Fruit fly (Drosophila melanogaster) whole organism, larva: ENCODE results near the gene Galphaf.

Source experiments
- noc ChIP-seq: fragments of 200-800 bp; sonication (Bioruptor generic); optimal IDR thresholded peaks from 3 replicates; lab custom pipeline; 2019; ENCODE audit warnings: missing biosample characterization, mild to moderate bottlenecking, missing genetic modification characterization, moderate library complexity

The Galphaf gene

dm6 chr3L:16698089-16698488, 30.4 kb upstream of the Galphaf start:
- TF ChIP-seq noc (tag; lab: Kevin White, UChicago) = no peak

- TF ChIP-seq noc (tag; lab: Kevin White, UChicago) = peak; percentile 51
These were observed 29.3 kb upstream of the Galphaf start for dm6 chr3L:16697069-16697468.

- TF ChIP-seq noc (tag; lab: Kevin White, UChicago) = peak; percentile 10
These were observed 27.5 kb upstream of the Galphaf start for dm6 chr3L:16695076-16695847.

DNA sequence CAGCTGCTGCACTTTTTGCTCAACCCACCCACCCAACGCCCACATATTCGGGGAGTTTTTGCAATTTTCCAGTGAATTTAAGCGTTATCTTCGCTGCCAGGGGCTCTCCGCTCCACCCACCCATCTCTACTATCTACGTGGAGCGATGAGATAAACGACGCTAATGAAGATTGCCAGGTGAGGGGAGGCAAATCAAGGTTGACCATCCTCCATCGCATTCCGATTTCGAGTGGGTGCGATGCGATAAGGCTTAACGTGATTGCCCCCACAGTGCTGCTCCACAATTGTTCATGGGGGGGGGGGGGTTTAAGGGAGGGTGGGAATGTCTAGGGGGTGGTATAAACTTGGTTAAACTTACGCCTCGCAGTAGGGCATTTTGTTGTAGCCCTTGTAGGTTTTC, 26.1 kb upstream of the Galphaf start:
- peak; percentile 56 for TF ChIP-seq noc (tag; lab: Kevin White, UChicago)

DNA sequence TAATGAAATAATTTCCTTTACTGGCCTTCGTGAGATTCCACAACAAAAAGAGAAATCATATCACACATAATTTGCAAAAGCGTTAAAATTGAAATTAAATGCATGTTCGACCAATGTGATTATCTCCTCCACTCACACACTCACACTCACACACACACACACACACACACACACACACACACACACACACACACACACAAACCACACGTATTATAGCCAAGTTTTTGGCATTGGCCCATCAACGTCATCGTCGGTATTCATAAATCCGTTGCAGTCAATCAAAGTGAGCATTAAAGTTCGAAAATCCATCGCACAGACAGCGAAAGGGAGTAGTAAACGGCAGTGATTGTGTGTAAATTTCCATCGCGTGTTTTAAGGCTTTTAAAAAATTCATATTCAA, 22.3 kb upstream of the Galphaf start:
- no peak for TF ChIP-seq noc (tag; lab: Kevin White, UChicago)

dm6 chr3L:16689491-16689890, 21.8 kb upstream of the Galphaf start:
- no peak for TF ChIP-seq noc (tag; lab: Kevin White, UChicago)

DNA sequence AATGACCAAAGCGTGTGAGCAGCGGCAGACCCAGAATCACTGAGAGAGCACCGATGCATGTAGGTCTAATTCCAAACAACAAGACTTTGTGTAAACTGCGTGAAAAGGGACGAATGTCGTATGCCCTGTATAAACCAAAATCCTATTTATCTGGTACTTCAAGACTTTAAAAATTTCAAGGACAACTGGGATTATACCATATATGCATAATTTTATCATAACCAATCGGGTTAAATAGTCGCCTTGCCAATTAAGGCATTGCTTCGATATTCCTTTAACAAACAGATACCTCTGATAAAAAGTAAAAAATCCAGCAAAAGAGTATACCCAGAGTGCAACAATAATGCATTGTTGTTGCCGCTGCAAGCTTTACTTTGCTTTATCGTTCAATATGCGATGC, 15.3 kb upstream of the Galphaf start:
- TF ChIP-seq noc (tag; lab: Kevin White, UChicago) = no peak

DNA sequence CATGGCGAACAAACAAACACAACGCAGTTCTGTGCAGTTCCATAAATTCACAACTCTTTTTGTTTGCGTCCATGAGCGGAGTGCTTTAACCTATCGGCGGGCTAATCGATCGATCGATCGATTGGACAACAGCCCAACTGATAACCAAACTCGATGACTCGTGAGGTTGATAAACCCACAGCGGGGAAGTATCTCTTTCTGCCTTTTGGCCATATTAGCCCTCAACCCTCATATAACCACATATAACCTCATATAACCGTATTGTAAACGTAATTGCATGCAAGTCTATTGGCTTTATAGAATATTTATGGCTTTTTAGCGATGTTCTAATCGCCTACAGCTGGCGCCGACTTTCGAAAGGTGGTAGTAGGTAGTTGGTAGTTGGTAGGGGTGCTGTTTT, 14.6 kb upstream of the Galphaf start:
- no peak for TF ChIP-seq noc (tag; lab: Kevin White, UChicago)

- TF ChIP-seq noc (tag; lab: Kevin White, UChicago) = no peak
These were observed 11.9 kb upstream of the Galphaf start for dm6 chr3L:16679492-16680120.

- no peak for TF ChIP-seq noc (tag; lab: Kevin White, UChicago)
These were observed 5.8 kb upstream of the Galphaf start, which contains the start of the genes zetaCOP and CG13032 for dm6 chr3L:16673367-16674014. TSS of gene zetaCOP (minus strand) at chr3L:16673555. TSS of gene CG13032 (plus strand) at chr3L:16673964.

- TF ChIP-seq noc (tag; lab: Kevin White, UChicago) = peak; percentile 63
These were observed 3.3 kb upstream of the Galphaf start for dm6 chr3L:16670882-16671675.

DNA sequence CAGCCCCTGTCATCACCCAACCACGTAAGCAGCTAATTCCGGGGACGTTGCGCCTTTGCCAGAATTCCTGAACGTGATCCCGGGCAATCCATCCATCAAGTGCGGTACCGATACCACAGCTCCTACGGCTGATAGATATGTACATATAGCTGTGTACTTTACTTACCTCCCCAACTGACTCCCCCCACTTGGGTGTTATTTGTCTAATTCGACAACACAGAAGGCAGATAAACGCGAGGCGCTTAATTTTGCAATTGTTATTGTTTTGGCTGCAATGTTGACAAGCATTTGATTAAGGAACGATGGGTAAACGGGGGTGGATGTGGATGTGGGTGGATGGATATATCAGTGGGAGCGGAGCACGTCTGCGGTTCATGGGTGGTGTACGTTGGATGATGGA, 2.5 kb upstream of the Galphaf start:
- TF ChIP-seq noc (tag; lab: Kevin White, UChicago) = peak; percentile 51

DNA sequence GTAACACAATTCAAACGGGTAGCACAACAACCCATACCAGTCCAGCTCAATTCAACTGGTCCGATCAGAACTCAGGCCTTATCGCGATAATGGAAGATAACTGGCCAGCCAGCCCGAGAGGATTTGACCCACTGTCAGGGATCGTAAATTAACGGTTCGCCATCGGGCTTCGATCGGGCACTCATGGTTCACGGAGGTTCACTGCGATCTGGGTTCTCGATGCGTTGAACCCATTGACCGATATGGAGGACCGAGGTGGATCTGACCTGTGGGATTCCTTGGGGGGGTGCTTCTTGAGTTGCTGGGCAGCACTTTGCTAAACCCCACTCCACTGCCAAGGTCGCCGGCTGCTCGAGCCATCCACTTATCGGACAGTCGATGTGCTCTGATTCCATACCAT, 1.1 kb upstream of the Galphaf start:
- no peak for TF ChIP-seq noc (tag; lab: Kevin White, UChicago)

dm6 chr3L:16666429-16667005, 1.2 kb downstream of the Galphaf start:
- TF ChIP-seq noc (tag; lab: Kevin White, UChicago) = no peak

DNA sequence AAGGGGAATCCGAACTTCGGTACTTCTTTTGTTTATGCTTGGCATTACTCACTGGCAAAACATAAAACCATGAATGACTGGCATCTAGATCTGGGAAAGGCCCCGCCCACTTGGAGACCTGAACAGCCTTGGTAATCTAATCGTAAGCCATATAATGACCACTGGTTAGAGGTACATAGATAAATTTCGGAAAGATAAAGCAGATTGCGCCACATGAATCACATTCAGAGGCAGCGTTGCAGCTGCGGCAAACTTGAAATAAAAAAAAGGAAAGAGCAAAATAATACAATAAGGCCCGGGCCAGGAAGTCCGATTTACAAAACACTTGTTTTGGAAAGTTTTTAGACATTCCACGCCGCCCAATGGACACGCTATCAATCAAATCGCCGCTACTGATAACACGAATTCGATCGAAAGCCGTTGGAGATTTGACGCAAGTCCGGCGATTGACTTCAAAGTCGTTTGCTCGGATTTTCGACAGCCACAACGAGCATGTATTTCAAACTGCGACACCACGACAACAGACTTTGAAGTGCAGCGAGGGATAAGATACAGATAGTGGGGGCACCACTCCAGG, 3.5 kb downstream of the Galphaf start:
- TF ChIP-seq noc (tag; lab: Kevin White, UChicago) = no peak
